Worm (Caenorhabditis elegans) whole organism, young adult: ENCODE data around the gene F12A10.1.
A peak's percentile ranks its signal among the peaks of the same experiment; 100 is the strongest.

Source experiments
- B0019.2 ChIP-seq: fragments of 200-800 bp; sonication (Bioruptor generic); conservative IDR thresholded peaks from 2 replicates; pipeline ENCODE4 v1.3.6; 2022; ENCODE audit warnings: missing genetic modification reagents, missing genetic modification characterization, missing compliant biosample characterization
- B0261.1 ChIP-seq: sonication (generic microtip); optimal IDR thresholded peaks from 2 replicates; lab custom pipeline; 2016; ENCODE audit warnings: mild to moderate bottlenecking, missing genetic modification characterization, moderate library complexity, missing compliant biosample characterization
- C06A6.2 ChIP-seq: fragments of 200-800 bp; sonication (Bioruptor generic); conservative IDR thresholded peaks from 2 replicates; pipeline ENCODE4 v1.3.6; 2022; ENCODE audit warnings: missing genetic modification characterization, missing compliant biosample characterization
- F39B2.1 ChIP-seq: fragments of 200-800 bp; sonication (Bioruptor generic); IDR thresholded peaks from 2 replicates; pipeline ENCODE4 v1.3.6; 2022; ENCODE audit warnings: missing genetic modification reagents, missing genetic modification characterization, missing compliant biosample characterization
- F49E8.2 ChIP-seq: sonication (generic microtip); optimal IDR thresholded peaks from 3 replicates; lab custom pipeline; 2017; ENCODE audit warnings: missing genetic modification characterization, mild to moderate bottlenecking, missing compliant biosample characterization, antibody characterized with exemption, moderate library complexity; ENCODE audit not compliant: insufficient read depth
- F52B5.7 ChIP-seq: sonication (generic microtip); optimal IDR thresholded peaks from 2 replicates; lab custom pipeline; 2016; ENCODE audit warnings: mild to moderate bottlenecking, missing genetic modification characterization, missing compliant biosample characterization
- F55B11.4 ChIP-seq: sonication (generic microtip); optimal IDR thresholded peaks from 2 replicates; lab custom pipeline; 2016; ENCODE audit warnings: missing compliant biosample characterization, missing genetic modification characterization, borderline replicate concordance; ENCODE audit not compliant: insufficient read depth
- Y53F4B.3 ChIP-seq: fragments of 200-800 bp; sonication (Bioruptor generic); IDR thresholded peaks from 2 replicates; pipeline ENCODE4 v1.3.6; 2022; ENCODE audit warnings: missing genetic modification reagents, missing genetic modification characterization, missing compliant biosample characterization
- Y95B8A.8 ChIP-seq: fragments of 200-800 bp; sonication (Bioruptor generic); IDR thresholded peaks from 2 replicates; pipeline ENCODE4 v1.3.6; 2022; ENCODE audit warnings: missing genetic modification reagents, missing genetic modification characterization, missing compliant biosample characterization
- ZK185.1 ChIP-seq: sonication (generic microtip); optimal IDR thresholded peaks from 2 replicates; lab custom pipeline; 2016; ENCODE audit warnings: mild to moderate bottlenecking, missing genetic modification characterization, missing compliant biosample characterization; ENCODE audit not compliant: poor library complexity, severe bottlenecking
- athp-1 ChIP-seq: sonication (generic microtip); optimal IDR thresholded peaks from 2 replicates; lab custom pipeline; 2017; ENCODE audit warnings: mild to moderate bottlenecking, missing genetic modification characterization, missing compliant biosample characterization
- attf-3 ChIP-seq: fragments of 200-800 bp; sonication (Bioruptor generic); conservative IDR thresholded peaks from 2 replicates; pipeline ENCODE4 v1.3.6; 2022; ENCODE audit warnings: missing genetic modification reagents, missing genetic modification characterization, missing compliant biosample characterization
- cebp-1 ChIP-seq, 2 experiments: fragments of 200-800 bp in 1 of 2; sonication (Bioruptor generic) in 1 of 2; sonication (generic microtip) in 1 of 2; IDR thresholded peaks in 1 of 2; optimal IDR thresholded peaks in 1 of 2; 2 replicates each; pipeline versions ENCODE4 v1.3.6 to Lab custom; 2017 to 2022; ENCODE audit warnings: missing compliant biosample characterization in 2 of 2, missing genetic modification characterization in 2 of 2, mild to moderate bottlenecking in 1 of 2, missing genetic modification reagents in 1 of 2, moderate library complexity in 1 of 2
- cebp-2 ChIP-seq: fragments of 200-800 bp; sonication (Bioruptor generic); IDR thresholded peaks from 2 replicates; pipeline ENCODE4 v1.3.6; 2022; ENCODE audit warnings: missing genetic modification characterization, missing compliant biosample characterization
- ceh-100 ChIP-seq: fragments of 200-800 bp; sonication (Bioruptor generic); IDR thresholded peaks from 2 replicates; pipeline ENCODE4 v1.3.6; 2022; ENCODE audit warnings: missing genetic modification reagents, missing genetic modification characterization, missing compliant biosample characterization
- ceh-40 ChIP-seq: fragments of 200-800 bp; sonication (Bioruptor generic); IDR thresholded peaks from 2 replicates; pipeline ENCODE4 v1.3.6; 2022; ENCODE audit warnings: missing genetic modification characterization, missing compliant biosample characterization
- ekl-4 ChIP-seq: fragments of 200-800 bp; sonication (Bioruptor generic); IDR thresholded peaks from 2 replicates; pipeline ENCODE4 v1.3.6; 2022; ENCODE audit warnings: missing genetic modification reagents, missing genetic modification characterization, missing compliant biosample characterization
- ets-4 ChIP-seq: fragments of 200-800 bp; sonication (Bioruptor generic); optimal IDR thresholded peaks from 2 replicates; lab custom pipeline; 2018; ENCODE audit warnings: mild to moderate bottlenecking, missing genetic modification characterization, missing compliant biosample characterization
- fkh-3 ChIP-seq: sonication (generic microtip); optimal IDR thresholded peaks from 2 replicates; lab custom pipeline; 2016; ENCODE audit warnings: mild to moderate bottlenecking, missing genetic modification characterization, missing compliant biosample characterization
- gei-17 ChIP-seq: fragments of 200-800 bp; sonication (Bioruptor generic); optimal IDR thresholded peaks from 2 replicates; lab custom pipeline; 2018; ENCODE audit warnings: mild to moderate bottlenecking, missing genetic modification characterization, missing compliant biosample characterization
- him-1 ChIP-seq: sonication (generic microtip); optimal IDR thresholded peaks from 2 replicates; lab custom pipeline; 2016; ENCODE audit warnings: missing genotype, missing genetic modification reagents, missing genetic modification characterization, missing compliant biosample characterization
- hmg-20 ChIP-seq: fragments of 200-800 bp; sonication (Bioruptor generic); IDR thresholded peaks from 2 replicates; pipeline ENCODE4 v1.3.6; 2022; ENCODE audit warnings: missing genetic modification reagents, missing genetic modification characterization, missing compliant biosample characterization
- lin-26 ChIP-seq: fragments of 200-800 bp; sonication (Bioruptor generic); IDR thresholded peaks from 2 replicates; pipeline ENCODE4 v1.3.6; 2022; ENCODE audit warnings: missing genetic modification reagents, missing genetic modification characterization, missing compliant biosample characterization
- lir-1 ChIP-seq: fragments of 200-800 bp; sonication (Bioruptor generic); conservative IDR thresholded peaks from 2 replicates; pipeline ENCODE4 v1.3.6; 2022; ENCODE audit warnings: missing genetic modification reagents, missing genetic modification characterization, missing compliant biosample characterization
- madf-6 ChIP-seq: fragments of 200-800 bp; sonication (Bioruptor generic); IDR thresholded peaks from 2 replicates; pipeline ENCODE4 v1.3.6; 2022; ENCODE audit warnings: missing genetic modification reagents, missing genetic modification characterization, missing compliant biosample characterization
- nhr-120 ChIP-seq: fragments of 200-800 bp; sonication (Bioruptor generic); IDR thresholded peaks from 2 replicates; pipeline ENCODE4 v1.3.6; 2022; ENCODE audit warnings: missing genetic modification characterization, missing compliant biosample characterization
- rpc-1 ChIP-seq, 2 experiments: fragments of 150-350 bp in 1 of 2; sonication (generic microtip) in 1 of 2; optimal IDR thresholded peaks; 2 replicates each; lab custom pipeline; 2014 to 2018; ENCODE audit warnings: missing biosample characterization in 1 of 2, missing genetic modification characterization in 1 of 2, missing genetic modification reagents in 1 of 2, missing genotype in 1 of 2
- sdz-38 ChIP-seq: sonication (generic microtip); optimal IDR thresholded peaks from 2 replicates; lab custom pipeline; 2016; ENCODE audit warnings: missing genotype, missing genetic modification characterization, missing compliant biosample characterization
- sea-2 ChIP-seq: fragments of 200-800 bp; sonication (Bioruptor generic); IDR thresholded peaks from 2 replicates; pipeline ENCODE4 v1.3.6; 2022; ENCODE audit warnings: missing genetic modification characterization, missing compliant biosample characterization
- snpc-1.3 ChIP-seq: sonication (generic microtip); optimal IDR thresholded peaks from 2 replicates; lab custom pipeline; 2017; ENCODE audit warnings: missing genetic modification characterization, mild to moderate bottlenecking, missing compliant biosample characterization, antibody characterized with exemption, moderate library complexity, missing genotype, missing genetic modification reagents; ENCODE audit not compliant: insufficient read depth
- tbx-9 ChIP-seq: sonication (generic microtip); optimal IDR thresholded peaks from 2 replicates; lab custom pipeline; 2016; ENCODE audit warnings: borderline replicate concordance, missing genetic modification characterization, inconsistent platforms, missing compliant biosample characterization
- zfh-2 ChIP-seq: fragments of 200-800 bp; sonication (Bioruptor generic); conservative IDR thresholded peaks from 2 replicates; pipeline ENCODE4 v1.3.6; 2022; ENCODE audit warnings: missing genetic modification reagents, missing genetic modification characterization, missing compliant biosample characterization
- ztf-18 ChIP-seq: sonication (generic microtip); optimal IDR thresholded peaks from 2 replicates; lab custom pipeline; 2016; ENCODE audit warnings: missing genotype, mild to moderate bottlenecking, missing genetic modification characterization, missing compliant biosample characterization
- ztf-26 ChIP-seq: sonication (generic microtip); optimal IDR thresholded peaks from 2 replicates; lab custom pipeline; 2017; ENCODE audit warnings: missing genetic modification characterization, missing compliant biosample characterization
- ztf-28 ChIP-seq: fragments of 200-800 bp; sonication (Bioruptor generic); IDR thresholded peaks from 2 replicates; pipeline ENCODE4 v1.3.6; 2022; ENCODE audit warnings: missing genetic modification reagents, missing genetic modification characterization, missing compliant biosample characterization

F12A10.1 gene

ce11 chrII:5473946-5474423 is 22.4 kb upstream of the F12A10.1 start, which contains the start of gene mrps-16 (continued):
- TF ChIP-seq Y53F4B.3 (no peak), cebp-2 (GFP tag; lab: Robert Waterston, UW) (no peak), zfh-2 (GFP tag; lab: Robert Waterston, UW) (no peak), sdz-38 (no peak), lir-1 (GFP tag; lab: Robert Waterston, UW) (no peak), Y95B8A.8 (GFP tag; lab: Robert Waterston, UW) (no peak), attf-3 (no peak), ztf-26 (tag; lab: Kevin White, UChicago) (no peak), snpc-1.3 (tag; lab: Kevin White, UChicago) (peak; percentile 30), ets-4 (GFP tag; lab: Kevin White, UChicago) (no peak), ztf-28 (GFP tag; lab: Robert Waterston, UW) (no peak), F55B11.4 (no peak), ceh-40 (no peak), cebp-1 (GFP tag; IDR thresholded peaks at IDR 0.05; lab: Robert Waterston, UW) (no peak), cebp-1 (tag; optimal IDR thresholded peaks at IDR 0.05; lab: Kevin White, UChicago) (peak; percentile 28), hmg-20 (GFP tag; lab: Robert Waterston, UW) (no peak), athp-1 (tag; lab: Kevin White, UChicago) (no peak), F39B2.1 (no peak), lin-26 (GFP tag; lab: Robert Waterston, UW) (no peak), tbx-9 (tag; lab: Kevin White, UChicago) (no peak), sea-2 (GFP tag; lab: Robert Waterston, UW) (no peak), ztf-18 (tag; lab: Kevin White, UChicago) (no peak), C06A6.2 (GFP tag; lab: Robert Waterston, UW) (no peak), F49E8.2 (tag; lab: Kevin White, UChicago) (no peak), rpc-1 (optimal IDR thresholded peaks at IDR 0.05; lab: Kevin White, UChicago) (no peak), rpc-1 (tag; optimal IDR thresholded peaks at IDR 0.05; lab: Kevin White, UChicago) (no peak), ZK185.1 (tag; lab: Kevin White, UChicago) (peak; percentile 54), B0261.1 (tag; lab: Kevin White, UChicago) (no peak), nhr-120 (GFP tag; lab: Robert Waterston, UW) (no peak), ceh-100 (no peak)

- no peak for TF ChIP-seq ekl-4
- no peak for TF ChIP-seq ceh-100
- TF ChIP-seq gei-17 (GFP tag; lab: Kevin White, UChicago) = no peak
- no peak for TF ChIP-seq fkh-3 (tag; lab: Kevin White, UChicago)
Measured at ce11 chrII:5474946-5475345, 21.4 kb upstream of the F12A10.1 start, which contains the start of gene ilcr-2. TSS of gene ilcr-2 (plus strand) at chrII:5475246.

- TF ChIP-seq lir-1 (GFP tag; lab: Robert Waterston, UW) = no peak
Measured at ce11 chrII:5478318-5478717, 18.0 kb upstream of the F12A10.1 start, which contains the start of gene F56D1.1. TSS of gene F56D1.1 (plus strand) at chrII:5478618.

ce11 chrII:5481982-5482381 is 14.4 kb upstream of the F12A10.1 start, which contains the start of gene cal-8:
TSS of gene cal-8 (minus strand) at chrII:5482041.
- no peak for TF ChIP-seq him-1 (tag; lab: Kevin White, UChicago)
- no peak for TF ChIP-seq B0019.2 (GFP tag; lab: Robert Waterston, UW)
- TF ChIP-seq F52B5.7 = no peak
- no peak for TF ChIP-seq madf-6
